Worm (Caenorhabditis elegans) whole organism, L1 larva: ENCODE data around the gene H02F09.2.

Experiments used
- C04F5.9 ChIP-seq: sonication (generic microtip); optimal IDR thresholded peaks from 2 replicates; lab custom pipeline; 2016; ENCODE audit warnings: missing genetic modification characterization, missing compliant biosample characterization
- C34B4.2 ChIP-seq: sonication (generic microtip); optimal IDR thresholded peaks from 2 replicates; lab custom pipeline; 2017; ENCODE audit warnings: mild to moderate bottlenecking, missing genetic modification characterization, missing compliant biosample characterization
- aha-1 ChIP-seq: fragments of 150-350 bp; optimal IDR thresholded peaks from 2 replicates; lab custom pipeline; 2014; ENCODE audit warnings: missing biosample characterization, missing genetic modification characterization
- alr-1 ChIP-seq: fragments of 200-800 bp; sonication (Bioruptor generic); optimal IDR thresholded peaks from 2 replicates; lab custom pipeline; 2018; ENCODE audit warnings: borderline replicate concordance, mild to moderate bottlenecking, missing genetic modification characterization, missing compliant biosample characterization
- ama-1 ChIP-seq: fragments of 150-350 bp; optimal IDR thresholded peaks from 2 replicates; lab custom pipeline; 2014
- ceh-63 ChIP-seq: fragments of 200-800 bp; sonication (Bioruptor generic); optimal IDR thresholded peaks from 2 replicates; lab custom pipeline; 2018; ENCODE audit warnings: mild to moderate bottlenecking, missing genetic modification characterization, missing compliant biosample characterization
- ceh-8 ChIP-seq: fragments of 200-800 bp; sonication (Bioruptor generic); optimal IDR thresholded peaks from 2 replicates; lab custom pipeline; 2018; ENCODE audit warnings: mild to moderate bottlenecking, missing genetic modification characterization, moderate library complexity, missing compliant biosample characterization
- ceh-82 ChIP-seq, 3 experiments: fragments of 150-350 bp in 1 of 3; sonication (generic microtip) in 2 of 3; optimal IDR thresholded peaks; 2 replicates each; lab custom pipeline; 2014 to 2017; ENCODE audit warnings: missing biosample characterization in 3 of 3, missing genetic modification characterization in 3 of 3
- ceh-88 ChIP-seq: fragments of 200-800 bp; sonication (Bioruptor generic); IDR thresholded peaks from 2 replicates; pipeline ENCODE4 v1.3.6; 2022; ENCODE audit warnings: missing genetic modification characterization, missing compliant biosample characterization
- ceh-90 ChIP-seq: sonication (generic microtip); optimal IDR thresholded peaks from 2 replicates; lab custom pipeline; 2016; ENCODE audit warnings: missing genetic modification characterization, missing compliant biosample characterization
- ces-1 ChIP-seq: fragments of 150-350 bp; optimal IDR thresholded peaks from 2 replicates; lab custom pipeline; 2014; ENCODE audit warnings: missing biosample characterization, missing genetic modification reagents, missing genetic modification characterization
- dpl-1 ChIP-seq, 3 experiments: fragments of 150-350 bp in 2 of 3; sonication (generic microtip) in 1 of 3; optimal IDR thresholded peaks; 2 replicates each; lab custom pipeline; 2014 to 2017; ENCODE audit warnings: missing biosample characterization in 3 of 3, missing genetic modification characterization in 3 of 3, missing genetic modification reagents in 3 of 3
- dsc-1 ChIP-seq: sonication (generic microtip); optimal IDR thresholded peaks from 2 replicates; lab custom pipeline; 2016; ENCODE audit warnings: mild to moderate bottlenecking, missing genetic modification characterization, missing compliant biosample characterization
- efl-1 ChIP-seq, 4 experiments: fragments of 150-350 bp; optimal IDR thresholded peaks in 3 of 4; peaks in 1 of 4; 1 replicate in 1 of 4; 2 replicates in 3 of 4; lab custom pipeline; 2014; ENCODE audit warnings: missing biosample characterization in 2 of 4, missing genetic modification characterization in 2 of 4, missing genetic modification reagents in 2 of 4
- elt-2 ChIP-seq: sonication (generic microtip); optimal IDR thresholded peaks from 2 replicates; lab custom pipeline; 2016; ENCODE audit warnings: missing genetic modification characterization, mild to moderate bottlenecking, inconsistent platforms, missing compliant biosample characterization, missing genetic modification reagents
- elt-3 ChIP-seq, 6 experiments: fragments of 150-350 bp in 1 of 6; sonication (generic microtip); optimal IDR thresholded peaks; 2 replicates each; lab custom pipeline; 2017 to 2018; ENCODE audit warnings: missing biosample characterization in 6 of 6, missing genetic modification characterization in 6 of 6, inconsistent platforms in 1 of 6
- ets-5 ChIP-seq: fragments of 200-800 bp; sonication (Bioruptor generic); IDR thresholded peaks from 2 replicates; pipeline ENCODE4 v1.3.6; 2022; ENCODE audit warnings: missing genetic modification characterization, missing compliant biosample characterization
- fkh-10 ChIP-seq: sonication (generic microtip); optimal IDR thresholded peaks from 2 replicates; lab custom pipeline; 2017; ENCODE audit warnings: missing biosample characterization, missing genetic modification reagents, missing genetic modification characterization
- fkh-8 ChIP-seq: sonication (generic microtip); optimal IDR thresholded peaks from 2 replicates; lab custom pipeline; 2016; ENCODE audit warnings: mild to moderate bottlenecking, missing genetic modification characterization, missing compliant biosample characterization
- fos-1 ChIP-seq: fragments of 150-350 bp; optimal IDR thresholded peaks from 2 replicates; lab custom pipeline; 2014; ENCODE audit warnings: missing biosample characterization, missing genetic modification characterization
- grh-1 ChIP-seq: fragments of 200-800 bp; sonication (Bioruptor generic); IDR thresholded peaks from 2 replicates; pipeline ENCODE4 v1.3.6; 2022; ENCODE audit warnings: missing genetic modification reagents, missing genetic modification characterization, missing compliant biosample characterization
- hpl-2 ChIP-seq: fragments of 150-350 bp; optimal IDR thresholded peaks from 2 replicates; lab custom pipeline; 2014; ENCODE audit warnings: missing biosample characterization, missing genetic modification reagents, missing genetic modification characterization
- jun-1 ChIP-seq: fragments of 150-350 bp; optimal IDR thresholded peaks from 2 replicates; lab custom pipeline; 2014; ENCODE audit warnings: missing biosample characterization, missing genetic modification reagents, missing genetic modification characterization
- lin-13 ChIP-seq: fragments of 150-350 bp; optimal IDR thresholded peaks from 2 replicates; lab custom pipeline; 2014; ENCODE audit warnings: missing biosample characterization, missing genetic modification reagents, missing genetic modification characterization
- lin-39 ChIP-seq: fragments of 150-350 bp; optimal IDR thresholded peaks from 2 replicates; lab custom pipeline; 2014; ENCODE audit warnings: missing biosample characterization, missing genetic modification reagents, missing genetic modification characterization
- lsy-2 ChIP-seq, 2 experiments: fragments of 150-350 bp; optimal IDR thresholded peaks; 2 replicates each; lab custom pipeline; 2014; ENCODE audit warnings: missing biosample characterization in 2 of 2, missing genetic modification characterization in 2 of 2
- mab-9 ChIP-seq: fragments of 200-800 bp; sonication (Bioruptor generic); IDR thresholded peaks from 2 replicates; pipeline ENCODE4 v1.3.6; 2022; ENCODE audit warnings: missing genetic modification reagents, missing genetic modification characterization, missing compliant biosample characterization
- mdl-1 ChIP-seq, 2 experiments: fragments of 150-350 bp; optimal IDR thresholded peaks; 2 replicates each; lab custom pipeline; 2014 to 2017; ENCODE audit warnings: missing biosample characterization in 2 of 2, missing genetic modification characterization in 2 of 2, inconsistent platforms in 1 of 2
- mep-1 ChIP-seq: fragments of 150-350 bp; optimal IDR thresholded peaks from 2 replicates; lab custom pipeline; 2014; ENCODE audit warnings: missing biosample characterization, missing genetic modification characterization
- nhr-11 ChIP-seq: fragments of 150-350 bp; optimal IDR thresholded peaks from 2 replicates; lab custom pipeline; 2014; ENCODE audit warnings: missing biosample characterization, missing genetic modification characterization
- nhr-19 ChIP-seq: fragments of 200-800 bp; sonication (Bioruptor generic); conservative IDR thresholded peaks from 2 replicates; pipeline ENCODE4 v1.3.6; 2022; ENCODE audit warnings: missing genetic modification characterization, missing compliant biosample characterization
- nhr-237 ChIP-seq: fragments of 150-350 bp; optimal IDR thresholded peaks from 2 replicates; lab custom pipeline; 2014; ENCODE audit warnings: missing biosample characterization, missing genetic modification characterization
- nhr-28 ChIP-seq: fragments of 150-350 bp; optimal IDR thresholded peaks from 2 replicates; lab custom pipeline; 2014; ENCODE audit warnings: missing biosample characterization, missing genetic modification characterization
- nhr-47 ChIP-seq: sonication (generic microtip); optimal IDR thresholded peaks from 2 replicates; lab custom pipeline; 2016; ENCODE audit warnings: mild to moderate bottlenecking, missing genetic modification characterization, moderate library complexity, missing compliant biosample characterization
- nhr-84 ChIP-seq: sonication (generic microtip); optimal IDR thresholded peaks from 2 replicates; lab custom pipeline; 2017; ENCODE audit warnings: missing biosample characterization, missing genetic modification characterization
- nhr-85 ChIP-seq: sonication (generic microtip); peaks from one replicate; lab custom pipeline; 2016; ENCODE audit warnings: missing genetic modification characterization, inconsistent platforms, missing compliant biosample characterization
- pqm-1 ChIP-seq: sonication (generic microtip); optimal IDR thresholded peaks from 3 replicates; lab custom pipeline; 2017; ENCODE audit warnings: missing biosample characterization, missing genetic modification characterization
- snpc-4 ChIP-seq: fragments of 150-350 bp; optimal IDR thresholded peaks from 2 replicates; lab custom pipeline; 2014; ENCODE audit warnings: missing biosample characterization, missing genetic modification characterization
- snu-23 ChIP-seq: sonication (generic microtip); optimal IDR thresholded peaks from 2 replicates; lab custom pipeline; 2016; ENCODE audit warnings: missing genetic modification characterization, missing compliant biosample characterization
- sox-4 ChIP-seq: sonication (generic microtip); optimal IDR thresholded peaks from 2 replicates; lab custom pipeline; 2016; ENCODE audit warnings: missing genetic modification characterization, missing compliant biosample characterization
- swsn-7 ChIP-seq: sonication (generic microtip); optimal IDR thresholded peaks from 2 replicates; lab custom pipeline; 2016; ENCODE audit warnings: missing genetic modification characterization, missing compliant biosample characterization
- tbx-2 ChIP-seq: sonication (generic microtip); optimal IDR thresholded peaks from 2 replicates; lab custom pipeline; 2016; ENCODE audit warnings: missing genetic modification characterization, missing compliant biosample characterization
- unc-130 ChIP-seq: fragments of 150-350 bp; optimal IDR thresholded peaks from 2 replicates; lab custom pipeline; 2017; ENCODE audit warnings: missing biosample characterization, missing genetic modification characterization, inconsistent platforms
- unc-30 ChIP-seq: sonication (generic microtip); optimal IDR thresholded peaks from 2 replicates; lab custom pipeline; 2017; ENCODE audit warnings: missing biosample characterization, missing genetic modification characterization
- unc-86 ChIP-seq: sonication (generic microtip); optimal IDR thresholded peaks from 2 replicates; lab custom pipeline; 2016; ENCODE audit warnings: missing genetic modification characterization, missing compliant biosample characterization
- unc-98 ChIP-seq: fragments of 200-800 bp; sonication (Bioruptor generic); IDR thresholded peaks from 2 replicates; pipeline ENCODE4 v1.3.6; 2022; ENCODE audit warnings: missing genetic modification characterization, missing compliant biosample characterization
- xbp-1 ChIP-seq: sonication (generic microtip); optimal IDR thresholded peaks from 2 replicates; lab custom pipeline; 2016; ENCODE audit warnings: missing genetic modification characterization, missing compliant biosample characterization
- zag-1 ChIP-seq: fragments of 150-350 bp; optimal IDR thresholded peaks from 2 replicates; lab custom pipeline; 2014; ENCODE audit warnings: missing biosample characterization, missing genetic modification characterization
- zip-4 ChIP-seq: fragments of 200-800 bp; sonication (Bioruptor generic); optimal IDR thresholded peaks from 2 replicates; lab custom pipeline; 2018; ENCODE audit warnings: mild to moderate bottlenecking, missing genetic modification characterization, moderate library complexity, missing compliant biosample characterization
- ztf-11 ChIP-seq, 2 experiments: sonication (generic microtip); optimal IDR thresholded peaks; 2 replicates each; lab custom pipeline; 2016 to 2017; ENCODE audit warnings: missing genetic modification characterization in 2 of 2, missing biosample characterization in 1 of 2, missing compliant biosample characterization in 1 of 2
- ztf-4 ChIP-seq: fragments of 150-350 bp; optimal IDR thresholded peaks from 2 replicates; lab custom pipeline; 2014; ENCODE audit warnings: missing biosample characterization, missing genetic modification characterization

The H02F09.2 gene

ce11 chrX:1527338-1527737, 44.7 kb upstream of the H02F09.2 start (continued):
- TF ChIP-seq lin-13 (GFP tag; lab: Kevin White, UChicago) (no peak), elt-3 (tag; optimal IDR thresholded peaks at IDR 0.05; lab: Kevin White, UChicago) (peak in 2 of 6 experiments; percentile 38 to 56), dsc-1 (no peak), hpl-2 (no peak), unc-30 (tag; lab: Kevin White, UChicago) (no peak), snu-23 (peak; percentile 81), alr-1 (tag; lab: Kevin White, UChicago) (no peak), nhr-19 (GFP tag; lab: Robert Waterston, UW) (no peak; the same call in 1 of the 2 replicates), ets-5 (no peak), fkh-10 (GFP tag; lab: Kevin White, UChicago) (no peak), sox-4 (tag; lab: Kevin White, UChicago) (no peak), grh-1 (no peak), nhr-84 (tag; lab: Kevin White, UChicago) (no peak), unc-98 (GFP tag; lab: Robert Waterston, UW) (no peak), C34B4.2 (tag; lab: Kevin White, UChicago) (no peak), zag-1 (no peak), ceh-63 (GFP tag; lab: Kevin White, UChicago) (no peak), efl-1 (optimal IDR thresholded peaks at IDR 0.05; lab: Kevin White, UChicago) (no peak), efl-1 (GFP tag; optimal IDR thresholded peaks at IDR 0.05 in 1 of 2; lab: Kevin White, UChicago) (peak in 1 of 2 experiments; percentile 76), snpc-4 (no peak), mdl-1 (tag; optimal IDR thresholded peaks at IDR 0.05; lab: Kevin White, UChicago) (peak in 1 of 2 experiments; percentile 48), mep-1 (tag; lab: Kevin White, UChicago) (peak; percentile 70), fos-1 (tag; lab: Kevin White, UChicago) (no peak), ceh-82 (tag; optimal IDR thresholded peaks at IDR 0.05; lab: Kevin White, UChicago) (peak in 1 of 3 experiments; percentile 10), nhr-85 (tag; lab: Kevin White, UChicago) (peak; percentile 91), aha-1 (tag; lab: Kevin White, UChicago) (no peak), tbx-2 (tag; lab: Kevin White, UChicago) (no peak), nhr-237 (tag; lab: Kevin White, UChicago) (no peak), lin-39 (tag; lab: Kevin White, UChicago) (no peak), ama-1 (lab: Kevin White, UChicago) (no peak), nhr-11 (tag; lab: Kevin White, UChicago) (no peak), ceh-8 (no peak), ceh-88 (GFP tag; lab: Robert Waterston, UW) (no peak), lsy-2 (tag; optimal IDR thresholded peaks at IDR 0.05; lab: Kevin White, UChicago) (peak in 1 of 2 experiments; percentile 35), ztf-4 (tag; lab: Kevin White, UChicago) (no peak), nhr-28 (tag; lab: Kevin White, UChicago) (no peak), unc-130 (tag; lab: Kevin White, UChicago) (no peak), nhr-47 (tag; lab: Kevin White, UChicago) (peak; percentile 35), xbp-1 (tag; lab: Kevin White, UChicago) (no peak), elt-2 (tag; lab: Kevin White, UChicago) (no peak), ztf-11 (tag; optimal IDR thresholded peaks at IDR 0.05; lab: Kevin White, UChicago) (no peak), swsn-7 (no peak), dpl-1 (GFP tag; optimal IDR thresholded peaks at IDR 0.05; lab: Kevin White, UChicago) (no peak), fkh-8 (tag; lab: Kevin White, UChicago) (no peak), ces-1 (GFP tag; lab: Kevin White, UChicago) (no peak), C04F5.9 (tag; lab: Kevin White, UChicago) (no peak), pqm-1 (no peak), ceh-90 (tag; lab: Kevin White, UChicago) (no peak), unc-86 (tag; lab: Kevin White, UChicago) (no peak), jun-1 (tag; lab: Kevin White, UChicago) (no peak), zip-4 (GFP tag; lab: Kevin White, UChicago) (no peak), mab-9 (GFP tag; lab: Robert Waterston, UW) (0 out of 2 replicates have a peak, but pooled peaks have one; percentile 8)
